Fruit fly (Drosophila melanogaster) whole organism, embryonic: Measurements from ENCODE around the gene PIG-B.

Source experiments
- Atf3 ChIP-seq: fragments of 200-800 bp; sonication (Bioruptor generic); optimal IDR thresholded peaks from 3 replicates; lab custom pipeline; 2016; ENCODE audit warnings: missing biosample characterization, missing genetic modification characterization
- CG11247 ChIP-seq: fragments of 200-800 bp; sonication (Bioruptor generic); IDR thresholded peaks from 2 replicates; pipeline ENCODE4 v1.3.6; 2022; ENCODE audit warnings: missing biosample characterization, missing genetic modification characterization
- CG12104 ChIP-seq: fragments of 200-800 bp; sonication (Bioruptor generic); optimal IDR thresholded peaks from 3 replicates; lab custom pipeline; 2016; ENCODE audit warnings: missing biosample characterization, missing genetic modification characterization
- CG14710 ChIP-seq: fragments of 200-800 bp; sonication (Bioruptor generic); optimal IDR thresholded peaks from 3 replicates; lab custom pipeline; 2019; ENCODE audit warnings: missing biosample characterization, mild to moderate bottlenecking, missing genetic modification characterization, moderate library complexity
- CG15514 ChIP-seq: fragments of 200-800 bp; sonication (Bioruptor generic); optimal IDR thresholded peaks from 3 replicates; lab custom pipeline; 2017; ENCODE audit warnings: missing biosample characterization, missing genetic modification characterization, mild to moderate bottlenecking, moderate library complexity, missing genetic modification reagents
- CG17385 ChIP-seq: fragments of 200-800 bp; sonication (Bioruptor generic); optimal IDR thresholded peaks from 3 replicates; lab custom pipeline; 2018; ENCODE audit warnings: missing biosample characterization, mild to moderate bottlenecking, missing genetic modification characterization
- CG30020 ChIP-seq: fragments of 200-800 bp; optimal IDR thresholded peaks from 2 replicates; lab custom pipeline; 2019; ENCODE audit warnings: missing biosample characterization, mild to moderate bottlenecking, missing genetic modification characterization, moderate library complexity
- CG30431 ChIP-seq: fragments of 200-800 bp; sonication (Bioruptor generic); optimal IDR thresholded peaks from 2 replicates; lab custom pipeline; 2017; ENCODE audit warnings: missing biosample characterization, missing genetic modification characterization
- CG31224 ChIP-seq: fragments of 200-800 bp; sonication (Bioruptor generic); IDR thresholded peaks from 2 replicates; pipeline ENCODE4 v1.3.6; 2022; ENCODE audit warnings: missing biosample characterization, missing genetic modification characterization
- CG32767 ChIP-seq: fragments of 200-800 bp; sonication (Bioruptor generic); IDR thresholded peaks from 2 replicates; pipeline ENCODE4 v1.3.6; 2022; ENCODE audit warnings: missing biosample characterization, missing genetic modification characterization
- CG42726 ChIP-seq: fragments of 200-800 bp; sonication (Bioruptor generic); IDR thresholded peaks from 2 replicates; pipeline ENCODE4 v1.3.6; 2022; ENCODE audit warnings: missing biosample characterization, missing genetic modification characterization; ENCODE audit not compliant: partially characterized antibody
- CG4282 ChIP-seq: fragments of 200-800 bp; sonication (Bioruptor generic); optimal IDR thresholded peaks from 2 replicates; lab custom pipeline; 2016; ENCODE audit warnings: missing biosample characterization, missing genetic modification characterization
- CG43689 ChIP-seq: fragments of 200-800 bp; sonication (Bioruptor generic); IDR thresholded peaks from 2 replicates; pipeline ENCODE4 v1.3.6; 2022; ENCODE audit warnings: missing biosample characterization, missing genetic modification characterization
- CG4617 ChIP-seq: fragments of 200-800 bp; sonication (Bioruptor generic); optimal IDR thresholded peaks from 3 replicates; lab custom pipeline; 2016; ENCODE audit warnings: missing biosample characterization, missing genetic modification characterization, borderline replicate concordance
- CG6272 ChIP-seq: fragments of 200-800 bp; sonication (Bioruptor generic); IDR thresholded peaks from 2 replicates; pipeline ENCODE4 v1.3.6; 2022; ENCODE audit warnings: missing biosample characterization, missing genetic modification characterization
- CG6813 ChIP-seq: fragments of 200-800 bp; sonication (Bioruptor generic); optimal IDR thresholded peaks from 2 replicates; lab custom pipeline; 2017; ENCODE audit warnings: missing biosample characterization, missing genetic modification characterization, mild to moderate bottlenecking, moderate library complexity, missing genetic modification reagents
- CG7372 ChIP-seq: fragments of 200-800 bp; sonication (Bioruptor generic); IDR thresholded peaks from 2 replicates; pipeline ENCODE4 v1.3.6; 2022; ENCODE audit warnings: missing biosample characterization, missing genetic modification characterization
- CG8359 ChIP-seq: fragments of 200-800 bp; sonication (Bioruptor generic); optimal IDR thresholded peaks from 2 replicates; lab custom pipeline; 2017; ENCODE audit warnings: missing biosample characterization, mild to moderate bottlenecking, missing genetic modification characterization, borderline replicate concordance
- CG9437 ChIP-seq: fragments of 200-800 bp; sonication (Bioruptor generic); optimal IDR thresholded peaks from 2 replicates; lab custom pipeline; 2018; ENCODE audit warnings: missing biosample characterization, mild to moderate bottlenecking, missing genetic modification characterization
- CG9817 ChIP-seq: fragments of 200-800 bp; sonication (Bioruptor generic); optimal IDR thresholded peaks from 2 replicates; lab custom pipeline; 2018; ENCODE audit warnings: missing biosample characterization, mild to moderate bottlenecking, missing genetic modification characterization, moderate library complexity
- D ChIP-seq, 2 experiments: fragments of 200-800 bp in 1 of 2; fragments of >200 bp in 1 of 2; sonication (Bioruptor generic) in 1 of 2; optimal IDR thresholded peaks; 2 replicates in 1 of 2; 3 replicates in 1 of 2; lab custom pipeline; 2017; ENCODE audit warnings: mild to moderate bottlenecking in 1 of 2, missing biosample characterization in 1 of 2, missing genetic modification characterization in 1 of 2, missing genetic modification reagents in 1 of 2
- Dll ChIP-seq: fragments of 200-800 bp; sonication (Bioruptor generic); IDR thresholded peaks from 4 replicates; pipeline ENCODE4 v1.3.6; 2022; ENCODE audit warnings: missing biosample characterization, missing genetic modification characterization; ENCODE audit not compliant: partially characterized antibody
- E2f1 ChIP-seq: fragments of 200-800 bp; sonication (Bioruptor generic); IDR thresholded peaks from 2 replicates; pipeline ENCODE4 v1.3.6; 2022; ENCODE audit warnings: missing biosample characterization, missing genetic modification characterization
- Fer1 ChIP-seq: fragments of 200-800 bp; sonication (Bioruptor generic); optimal IDR thresholded peaks from 2 replicates; lab custom pipeline; 2017; ENCODE audit warnings: missing biosample characterization, mild to moderate bottlenecking, missing genetic modification characterization
- Fer2 ChIP-seq: fragments of 200-800 bp; sonication (Bioruptor generic); optimal IDR thresholded peaks from 2 replicates; lab custom pipeline; 2018; ENCODE audit warnings: missing biosample characterization, mild to moderate bottlenecking, missing genetic modification characterization, moderate library complexity
- Gsc ChIP-seq: fragments of 200-800 bp; sonication (Bioruptor generic); IDR thresholded peaks from 2 replicates; pipeline ENCODE4 v1.3.6; 2022; ENCODE audit warnings: missing biosample characterization, missing genetic modification characterization
- Hr3 ChIP-seq: fragments of 200-800 bp; sonication (Bioruptor generic); optimal IDR thresholded peaks from 3 replicates; lab custom pipeline; 2016; ENCODE audit warnings: missing biosample characterization, missing genetic modification characterization
- Hr78 ChIP-seq, 2 experiments: fragments of 200-800 bp in 1 of 2; fragments of >200 bp in 1 of 2; sonication (Bioruptor generic) in 1 of 2; optimal IDR thresholded peaks; 2 replicates each; lab custom pipeline; 2017 to 2019; ENCODE audit warnings: missing biosample characterization in 2 of 2, missing genetic modification characterization in 2 of 2, mild to moderate bottlenecking in 1 of 2, moderate library complexity in 1 of 2
- Lim3 ChIP-seq: fragments of 200-800 bp; sonication (Bioruptor generic); IDR thresholded peaks from 2 replicates; pipeline ENCODE4 v1.3.6; 2022; ENCODE audit warnings: missing biosample characterization, missing genetic modification characterization
- Nf-YB ChIP-seq: fragments of 200-800 bp; sonication (Bioruptor generic); optimal IDR thresholded peaks from 3 replicates; lab custom pipeline; 2019; ENCODE audit warnings: missing biosample characterization, mild to moderate bottlenecking, missing genetic modification characterization, moderate library complexity
- Xbp1 ChIP-seq: fragments of 200-800 bp; sonication (Bioruptor generic); optimal IDR thresholded peaks from 3 replicates; lab custom pipeline; 2016; ENCODE audit warnings: missing biosample characterization, mild to moderate bottlenecking, missing genetic modification characterization
- cg ChIP-seq: fragments of 200-800 bp; sonication (Bioruptor generic); optimal IDR thresholded peaks from 3 replicates; lab custom pipeline; 2019; ENCODE audit warnings: missing biosample characterization, mild to moderate bottlenecking, missing genetic modification characterization, moderate library complexity
- dpn ChIP-seq, 2 experiments: fragments of 200-800 bp; sonication (Bioruptor generic); optimal IDR thresholded peaks; 3 replicates each; lab custom pipeline; 2016; ENCODE audit warnings: missing biosample characterization in 2 of 2, missing genetic modification characterization in 2 of 2
- fd102C ChIP-seq: fragments of 200-800 bp; sonication (Bioruptor generic); optimal IDR thresholded peaks from 2 replicates; lab custom pipeline; 2018; ENCODE audit warnings: missing biosample characterization, mild to moderate bottlenecking, missing genetic modification characterization, moderate library complexity
- fd96Cb ChIP-seq: fragments of 200-800 bp; sonication (Bioruptor generic); optimal IDR thresholded peaks from 2 replicates; lab custom pipeline; 2018; ENCODE audit warnings: missing biosample characterization, mild to moderate bottlenecking, missing genetic modification characterization, moderate library complexity
- jing ChIP-seq: fragments of 200-800 bp; sonication (Bioruptor generic); optimal IDR thresholded peaks from 2 replicates; lab custom pipeline; 2018; ENCODE audit warnings: missing biosample characterization, mild to moderate bottlenecking, missing genetic modification characterization
- kah ChIP-seq: fragments of 200-800 bp; sonication (Bioruptor generic); optimal IDR thresholded peaks from 2 replicates; lab custom pipeline; 2018; ENCODE audit warnings: missing biosample characterization, mild to moderate bottlenecking, missing genetic modification characterization
- onecut ChIP-seq: fragments of 200-800 bp; sonication (Bioruptor generic); IDR thresholded peaks from 2 replicates; pipeline ENCODE4 v1.3.6; 2022; ENCODE audit warnings: missing biosample characterization, missing genetic modification characterization
- otp ChIP-seq: fragments of 200-800 bp; sonication (Bioruptor generic); IDR thresholded peaks from 3 replicates; pipeline ENCODE4, ENCODE4 v1.3.6; 2022; ENCODE audit warnings: missing biosample characterization, missing genetic modification characterization
- repo ChIP-seq: fragments of 200-800 bp; sonication (Bioruptor generic); optimal IDR thresholded peaks from 2 replicates; lab custom pipeline; 2016; ENCODE audit warnings: missing biosample characterization, missing genetic modification characterization
- run ChIP-seq: fragments of 200-800 bp; sonication (Bioruptor generic); optimal IDR thresholded peaks from 3 replicates; lab custom pipeline; 2018; ENCODE audit warnings: missing biosample characterization, mild to moderate bottlenecking, missing genetic modification characterization
- sc ChIP-seq, 3 experiments: fragments of >200 bp in 2 of 3; fragments of 200-800 bp in 1 of 3; sonication (Bioruptor generic) in 1 of 3; optimal IDR thresholded peaks; 2 replicates in 2 of 3; 3 replicates in 1 of 3; lab custom pipeline; 2017; ENCODE audit warnings: mild to moderate bottlenecking in 1 of 3, missing biosample characterization in 1 of 3, missing genetic modification characterization in 1 of 3, missing genetic modification reagents in 1 of 3
- sd ChIP-seq: fragments of 200-800 bp; sonication (Bioruptor generic); optimal IDR thresholded peaks from 3 replicates; lab custom pipeline; 2018; ENCODE audit warnings: missing biosample characterization, mild to moderate bottlenecking, missing genetic modification characterization, moderate library complexity
- tgo ChIP-seq: fragments of 200-800 bp; sonication (Bioruptor generic); IDR thresholded peaks from 3 replicates; pipeline ENCODE4 v1.3.6; 2022; ENCODE audit warnings: missing biosample characterization, missing genetic modification characterization
- unpg ChIP-seq: fragments of 200-800 bp; sonication (Bioruptor generic); optimal IDR thresholded peaks from 3 replicates; lab custom pipeline; 2018; ENCODE audit warnings: missing biosample characterization, mild to moderate bottlenecking, missing genetic modification characterization, moderate library complexity
- vnd ChIP-seq: fragments of 200-800 bp; sonication (Bioruptor generic); IDR thresholded peaks from 3 replicates; pipeline ENCODE4 v1.3.6; 2022; ENCODE audit warnings: missing biosample characterization, missing genetic modification characterization; ENCODE audit not compliant: partially characterized antibody

The PIG-B gene

DNA sequence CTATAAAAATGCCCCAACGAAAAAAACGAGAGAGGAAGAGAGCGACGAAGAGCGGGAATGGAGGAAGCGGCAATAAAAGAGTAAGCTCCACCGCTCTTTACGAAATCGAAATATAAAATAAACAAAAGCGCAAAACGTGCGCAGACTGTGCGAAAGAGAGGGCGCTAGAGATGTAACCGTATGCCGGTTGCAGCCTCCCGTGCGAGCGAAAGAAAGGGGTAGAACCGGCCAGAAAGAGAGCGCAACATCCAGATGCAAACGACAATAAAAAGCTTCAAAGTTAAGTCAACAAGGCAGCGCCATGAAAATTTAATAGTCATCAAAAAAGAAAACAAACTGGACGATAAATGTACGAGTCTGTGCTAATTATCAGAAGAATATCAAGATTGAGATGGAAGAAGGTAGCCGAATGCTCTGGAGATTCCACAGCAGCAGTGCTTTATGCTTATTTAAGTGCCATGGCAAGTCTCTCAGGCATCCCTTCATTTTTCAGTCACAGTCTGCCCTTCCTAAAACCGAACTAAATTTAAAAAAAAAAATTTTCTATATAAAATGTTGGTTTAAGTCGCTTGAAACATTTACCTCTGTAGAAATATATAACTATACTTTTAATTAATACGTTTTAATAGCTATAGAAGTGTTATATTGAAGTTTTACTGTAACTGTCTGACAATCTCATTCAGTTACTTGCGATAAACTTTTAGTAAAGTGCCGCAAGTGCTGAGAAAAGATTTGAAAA lies 45.1 kb upstream of the PIG-B start (continued):
- TF ChIP-seq CG12104 (GFP tag; lab: Kevin White, UChicago) (peak; percentile 29), CG9817 (peak; percentile 79), CG17385 (GFP tag; lab: Kevin White, UChicago) (peak; percentile 77), fd96Cb (tag; lab: Kevin White, UChicago) (peak; percentile 55), CG32767 (GFP tag; lab: Robert Waterston, UW) (peak; percentile 41; the same call in 1 of the 2 replicates), CG11247 (peak; percentile 71), vnd (GFP tag; lab: Robert Waterston, UW) (no peak), tgo (peak; percentile 76), CG6272 (GFP tag; lab: Robert Waterston, UW) (peak; percentile 37; the same call in 1 of the 2 replicates), jing (peak; percentile 4), D (optimal IDR thresholded peaks at IDR 0.05; lab: Kevin White, UChicago) (no peak), D (GFP tag; optimal IDR thresholded peaks at IDR 0.05; lab: Kevin White, UChicago) (peak; percentile 43), fd102C (GFP tag; lab: Kevin White, UChicago) (no peak), run (peak; percentile 43), Gsc (GFP tag; lab: Robert Waterston, UW) (no peak), sc (optimal IDR thresholded peaks at IDR 0.05; lab: Kevin White, UChicago) (no peak), sc (GFP tag; optimal IDR thresholded peaks at IDR 0.05; lab: Kevin White, UChicago) (peak; percentile 39), unpg (GFP tag; lab: Kevin White, UChicago) (peak; percentile 82), Xbp1 (GFP tag; lab: Kevin White, UChicago) (peak; percentile 72), onecut (peak; percentile 28), otp (GFP tag; lab: Robert Waterston, UW) (peak; percentile 56; the same call in 2 of the 3 replicates), CG14710 (tag; lab: Kevin White, UChicago) (peak; percentile 9), CG42726 (GFP tag; lab: Robert Waterston, UW) (no peak), Dll (GFP tag; lab: Robert Waterston, UW) (no peak), Fer2 (tag; lab: Kevin White, UChicago) (peak; percentile 17), CG15514 (GFP tag; lab: Kevin White, UChicago) (peak; percentile 48), CG7372 (GFP tag; lab: Robert Waterston, UW) (peak; percentile 25; the same call in 1 of the 2 replicates), CG8359 (GFP tag; lab: Kevin White, UChicago) (no peak), CG43689 (peak; percentile 46; the same call in 1 of the 2 replicates), kah (GFP tag; lab: Kevin White, UChicago) (no peak), E2f1 (GFP tag; lab: Robert Waterston, UW) (peak; percentile 69), Hr78 (GFP tag; optimal IDR thresholded peaks at IDR 0.05; lab: Kevin White, UChicago) (peak in 1 of 2 experiments; percentile 71), sd (tag; lab: Kevin White, UChicago) (peak; percentile 56), dpn (GFP tag; optimal IDR thresholded peaks at IDR 0.05; lab: Kevin White, UChicago) (peak; percentile 3 to 74), CG6813 (GFP tag; lab: Kevin White, UChicago) (peak; percentile 46), CG31224 (peak; percentile 21; the same call in 1 of the 2 replicates), repo (GFP tag; lab: Kevin White, UChicago) (peak; percentile 52), CG30431 (GFP tag; lab: Kevin White, UChicago) (peak; percentile 6), Fer1 (GFP tag; lab: Kevin White, UChicago) (peak; percentile 62), Hr3 (GFP tag; lab: Kevin White, UChicago) (peak; percentile 69), CG30020 (tag; lab: Kevin White, UChicago) (peak; percentile 30), CG4282 (GFP tag; lab: Kevin White, UChicago) (no peak), CG4617 (no peak), CG9437 (peak; percentile 74), Nf-YB (GFP tag; lab: Kevin White, UChicago) (peak; percentile 63), cg (GFP tag; lab: Kevin White, UChicago) (no peak), Atf3 (no peak), Lim3 (GFP tag; lab: Robert Waterston, UW) (no peak; the same call in 1 of the 2 replicates)
